Worm (Caenorhabditis elegans): ENCODE data around the gene nlp-71.

Gene nlp-71

ce11 chrIV:6413482-6413881 is at the start of gene nlp-71:
Gene nlp-71, minus strand, starts transcription at chrIV:6413582.
- TF ChIP-seq nhr-77 (tag; optimal IDR thresholded peaks at IDR 0.05), result no peak
- TF ChIP-seq lin-13 (GFP tag; optimal IDR thresholded peaks at IDR 0.05), result no peak

ce11 chrIV:6460596-6460995 is 47.2 kb upstream of the nlp-71 start:
- TF ChIP-seq Y105C5A.15 (GFP tag; IDR thresholded peaks at IDR 0.05), result no peak
- peak; percentile 87 for TF ChIP-seq snpc-1.2 (GFP tag; IDR thresholded peaks at IDR 0.05)

ce11 chrIV:6457472-6457871 is 44.1 kb upstream of the nlp-71 start, which contains the start of gene lgc-10:
Gene lgc-10, minus strand, starts transcription at chrIV:6457572.
- TF ChIP-seq T20F7.1 (GFP tag; optimal IDR thresholded peaks at IDR 0.05) (no peak), spr-3 (GFP tag; optimal IDR thresholded peaks at IDR 0.05) (no peak), ZK546.5 (tag; optimal IDR thresholded peaks at IDR 0.05) (no peak), F37D6.2 (tag; optimal IDR thresholded peaks at IDR 0.05) (no peak), Y105C5A.15 (GFP tag; IDR thresholded peaks at IDR 0.05) (no peak), mdt-29 (GFP tag; IDR thresholded peaks at IDR 0.05) (no peak), nhr-28 (tag; optimal IDR thresholded peaks at IDR 0.05) (no peak), ceh-28 (tag; optimal IDR thresholded peaks at IDR 0.05) (no peak), nhr-111 (GFP tag; optimal IDR thresholded peaks at IDR 0.05) (no peak), fos-1 (tag; optimal IDR thresholded peaks at IDR 0.05) (no peak), set-16 (GFP tag; IDR thresholded peaks at IDR 0.05) (no peak), zip-11 (GFP tag; IDR thresholded peaks at IDR 0.05) (no peak), saeg-2 (GFP tag; IDR thresholded peaks at IDR 0.05) (no peak), lin-13 (GFP tag; optimal IDR thresholded peaks at IDR 0.05) (no peak), mxl-2 (GFP tag; conservative IDR thresholded peaks at IDR 0.05) (no peak), ceh-20 (GFP tag; IDR thresholded peaks at IDR 0.05) (no peak), aly-2 (tag; optimal IDR thresholded peaks at IDR 0.05) (no peak), daf-16 (GFP tag; optimal IDR thresholded peaks at IDR 0.05) (no peak), daf-16 (tag; optimal IDR thresholded peaks at IDR 0.05) (no peak), dmd-9 (GFP tag; IDR thresholded peaks at IDR 0.05) (no peak), skn-1 (tag; optimal IDR thresholded peaks at IDR 0.05) (no peak)

ce11 chrIV:6443018-6443417 is 29.6 kb upstream of the nlp-71 start:
- no peak for TF ChIP-seq daf-16 (GFP tag; optimal IDR thresholded peaks at IDR 0.05)
- TF ChIP-seq daf-16 (tag; optimal IDR thresholded peaks at IDR 0.05), result peak; percentile 79
- peak; percentile 6 for TF ChIP-seq aha-1 (tag)
- TF ChIP-seq set-16 (GFP tag; IDR thresholded peaks at IDR 0.05), result no peak
- peak; percentile 23 for TF ChIP-seq dve-1 (tag; optimal IDR thresholded peaks at IDR 0.05; ENCODE audit: insufficient read depth)
- TF ChIP-seq php-3 (GFP tag; IDR thresholded peaks at IDR 0.05), result no peak

- TF ChIP-seq lin-38 (GFP tag; IDR thresholded peaks at IDR 0.05), result peak; percentile 27; the same call in 1 of the 2 replicates
- no peak for TF ChIP-seq ceh-62 (tag; optimal IDR thresholded peaks at IDR 0.05)
- TF ChIP-seq nhr-11 (tag; optimal IDR thresholded peaks at IDR 0.05), result no peak
- no peak for TF ChIP-seq tag-97 (GFP tag; IDR thresholded peaks at IDR 0.05)
- TF ChIP-seq hlh-11 (tag; optimal IDR thresholded peaks at IDR 0.05), result peak; percentile 83
- no peak for TF ChIP-seq fkh-10 (GFP tag; optimal IDR thresholded peaks at IDR 0.05)
- peak; percentile 27 for TF ChIP-seq nhr-102 (tag; optimal IDR thresholded peaks at IDR 0.05)
- TF ChIP-seq nhr-25 (tag; optimal IDR thresholded peaks at IDR 0.05; ENCODE audit: borderline replicate concordance, insufficient read depth), result no peak
- TF ChIP-seq ceh-32 (tag; optimal IDR thresholded peaks at IDR 0.05; ENCODE audit: poor library complexity), result no peak
- no peak for TF ChIP-seq Y75B8A.6 (GFP tag; IDR thresholded peaks at IDR 0.05)
- TF ChIP-seq dve-1 (tag; optimal IDR thresholded peaks at IDR 0.05; ENCODE audit: insufficient read depth), result peak; percentile 69
- TF ChIP-seq ceh-44 (GFP tag; IDR thresholded peaks at IDR 0.05), result no peak
- TF ChIP-seq ztf-7 (tag; optimal IDR thresholded peaks at IDR 0.05), result no peak
- no peak for TF ChIP-seq tra-1 (GFP tag; IDR thresholded peaks at IDR 0.05)
- no peak for TF ChIP-seq mdt-29 (GFP tag; IDR thresholded peaks at IDR 0.05)
- TF ChIP-seq gei-8 (GFP tag; optimal IDR thresholded peaks at IDR 0.05), result no peak
- no peak for TF ChIP-seq saeg-2 (GFP tag; IDR thresholded peaks at IDR 0.05)
- TF ChIP-seq nhr-111 (GFP tag; optimal IDR thresholded peaks at IDR 0.05), result no peak
- TF ChIP-seq pha-4 (GFP tag; IDR thresholded peaks at IDR 0.05), result no peak
- TF ChIP-seq pha-4 (tag; optimal IDR thresholded peaks at IDR 0.05), result no peak
- no peak for TF ChIP-seq ces-1 (GFP tag; optimal IDR thresholded peaks at IDR 0.05)
- TF ChIP-seq F49E8.2 (tag; optimal IDR thresholded peaks at IDR 0.05; ENCODE audit: borderline replicate concordance), result no peak
Measured at ce11 chrIV:6442016-6442618, 28.7 kb upstream of the nlp-71 start.

All from whole organism, L4 larva.